Fruit fly (Drosophila melanogaster) whole organism, pupa: ENCODE measurements around the gene CG16717.

Source experiments
- CG10348 ChIP-seq: fragments of 200-800 bp; sonication (Bioruptor generic); IDR thresholded peaks from 2 replicates; pipeline ENCODE4 v1.3.6; 2022; ENCODE audit warnings: missing biosample characterization, missing genetic modification characterization
- CG14655 ChIP-seq: fragments of 200-800 bp; sonication (Bioruptor generic); optimal IDR thresholded peaks from 3 replicates; lab custom pipeline; 2017; ENCODE audit warnings: mild to moderate bottlenecking, missing biosample characterization, missing genetic modification reagents, missing genetic modification characterization
- CG17806 ChIP-seq: fragments of 200-800 bp; sonication (Bioruptor generic); optimal IDR thresholded peaks from 2 replicates; lab custom pipeline; 2018; ENCODE audit warnings: missing biosample characterization, mild to moderate bottlenecking, missing genetic modification characterization, moderate library complexity
- CG32121 ChIP-seq: fragments of 200-800 bp; sonication (Bioruptor generic); IDR thresholded peaks from 2 replicates; pipeline ENCODE4 v1.3.6; 2022; ENCODE audit warnings: missing biosample characterization, missing genetic modification characterization
- CG34367 ChIP-seq: fragments of 200-800 bp; sonication (Bioruptor generic); optimal IDR thresholded peaks from 2 replicates; lab custom pipeline; 2018; ENCODE audit warnings: missing biosample characterization, mild to moderate bottlenecking, missing genetic modification characterization
- CG8159 ChIP-seq: fragments of 200-800 bp; sonication (Bioruptor generic); optimal IDR thresholded peaks from 3 replicates; lab custom pipeline; 2018; ENCODE audit warnings: missing biosample characterization, mild to moderate bottlenecking, missing genetic modification characterization, moderate library complexity
- CG8301 ChIP-seq: fragments of 200-800 bp; sonication (Bioruptor generic); optimal IDR thresholded peaks from 2 replicates; lab custom pipeline; 2018; ENCODE audit warnings: missing biosample characterization, mild to moderate bottlenecking, missing genetic modification characterization
- D1 ChIP-seq: fragments of 200-800 bp; sonication (Bioruptor generic); optimal IDR thresholded peaks from 2 replicates; lab custom pipeline; 2018; ENCODE audit warnings: missing biosample characterization, mild to moderate bottlenecking, missing genetic modification characterization, moderate library complexity
- Ets98B ChIP-seq: fragments of 200-800 bp; sonication (Bioruptor generic); IDR thresholded peaks from 2 replicates; pipeline ENCODE4 v1.3.6; 2022; ENCODE audit warnings: missing biosample characterization, missing genetic modification characterization
- Pif1B ChIP-seq: fragments of 200-800 bp; sonication (Bioruptor generic); optimal IDR thresholded peaks from 3 replicates; lab custom pipeline; 2016; ENCODE audit warnings: missing biosample characterization, missing genetic modification characterization
- Snoo ChIP-seq: fragments of 200-800 bp; sonication (Bioruptor generic); optimal IDR thresholded peaks from 3 replicates; lab custom pipeline; 2017; ENCODE audit warnings: missing biosample characterization, mild to moderate bottlenecking, missing genetic modification characterization, inconsistent platforms
- fd96Ca ChIP-seq: fragments of 200-800 bp; sonication (Bioruptor generic); IDR thresholded peaks from 3 replicates; pipeline ENCODE4 v1.3.6; 2022; ENCODE audit warnings: missing biosample characterization, missing genetic modification characterization

- TF ChIP-seq fd96Ca (GFP tag; lab: Robert Waterston, UW) (no peak), CG8301 (tag; lab: Kevin White, UChicago) (no peak), CG17806 (tag; lab: Kevin White, UChicago) (peak; percentile 8), Snoo (tag; lab: Kevin White, UChicago) (peak; percentile 8), CG32121 (GFP tag; lab: Robert Waterston, UW) (0 out of 2 replicates have a peak, but pooled peaks have one; percentile 9), Pif1B (GFP tag; lab: Kevin White, UChicago) (no peak), CG10348 (no peak), CG8159 (tag; lab: Kevin White, UChicago) (peak; percentile 2), CG14655 (GFP tag; lab: Kevin White, UChicago) (no peak), Ets98B (GFP tag; lab: Robert Waterston, UW) (peak; percentile 39), CG34367 (tag; lab: Kevin White, UChicago) (no peak), D1 (tag; lab: Kevin White, UChicago) (no peak)
Observed at dm6 chr3L:9698193-9698642, 19.2 kb downstream of the CG16717 start, which contains the start of gene Ubc4.
